Fruit fly (Drosophila melanogaster) whole organism, embryonic: ENCODE results near the gene CG1896.
A peak's percentile ranks its signal among the peaks of the same experiment; 100 is the strongest.

Experiments used
- CG11504 ChIP-seq: fragments of 200-800 bp; sonication (Bioruptor generic); optimal IDR thresholded peaks from 3 replicates; lab custom pipeline; 2019; ENCODE audit warnings: missing biosample characterization, mild to moderate bottlenecking, missing genetic modification characterization, moderate library complexity
- CG12219 ChIP-seq: fragments of 200-800 bp; sonication (Bioruptor generic); optimal IDR thresholded peaks from 3 replicates; lab custom pipeline; 2018; ENCODE audit warnings: missing biosample characterization, mild to moderate bottlenecking, missing genetic modification characterization
- CG33213 ChIP-seq: fragments of 200-800 bp; sonication (Bioruptor generic); optimal IDR thresholded peaks from 3 replicates; lab custom pipeline; 2016; ENCODE audit warnings: missing biosample characterization, missing genetic modification characterization
- CG4617 ChIP-seq: fragments of 200-800 bp; sonication (Bioruptor generic); optimal IDR thresholded peaks from 3 replicates; lab custom pipeline; 2016; ENCODE audit warnings: missing biosample characterization, missing genetic modification characterization, borderline replicate concordance
- Jarid2 ChIP-seq: fragments of 200-800 bp; sonication (Bioruptor generic); optimal IDR thresholded peaks from 3 replicates; lab custom pipeline; 2017; ENCODE audit warnings: mild to moderate bottlenecking, missing biosample characterization, missing genetic modification reagents, missing genetic modification characterization
- gem ChIP-seq: fragments of 200-800 bp; sonication (Bioruptor generic); optimal IDR thresholded peaks from 2 replicates; lab custom pipeline; 2019; ENCODE audit warnings: missing biosample characterization, mild to moderate bottlenecking, missing genetic modification characterization, moderate library complexity
- mirr ChIP-seq: fragments of 200-800 bp; sonication (Bioruptor generic); optimal IDR thresholded peaks from 3 replicates; lab custom pipeline; 2018; ENCODE audit warnings: missing biosample characterization, mild to moderate bottlenecking, missing genetic modification characterization
- psq ChIP-seq: fragments of 200-800 bp; sonication (Bioruptor generic); optimal IDR thresholded peaks from 2 replicates; lab custom pipeline; 2017; ENCODE audit warnings: missing biosample characterization, missing genetic modification characterization

dm6 chr3R:31747429-31748048 is 3.5 kb downstream of the CG1896 start, which contains the start of the genes nero and CG1910:
- TF ChIP-seq CG4617 (GFP tag; lab: Kevin White, UChicago), result peak; percentile 55
- TF ChIP-seq Jarid2, result no peak
- no peak for TF ChIP-seq mirr (GFP tag; lab: Kevin White, UChicago)
- TF ChIP-seq CG33213 (GFP tag; lab: Kevin White, UChicago), result peak; percentile 42
- TF ChIP-seq gem (tag; lab: Kevin White, UChicago), result no peak
- no peak for TF ChIP-seq CG11504 (tag; lab: Kevin White, UChicago)
- no peak for TF ChIP-seq psq (GFP tag; lab: Kevin White, UChicago)
- TF ChIP-seq CG12219 (GFP tag; lab: Kevin White, UChicago), result no peak
